Worm (Caenorhabditis elegans): ENCODE measurements around the gene odr-7.

odr-7 gene

ce11 chrX:12463504-12463903 is 2.0 kb upstream of the odr-7 start, which contains the start of gene T18D3.5:
TSS of gene T18D3.5 (plus strand) at chrX:12463804.
- TF ChIP-seq nhr-11 (tag; optimal IDR thresholded peaks at IDR 0.05): no peak
- TF ChIP-seq nhr-12 (tag; optimal IDR thresholded peaks at IDR 0.05): no peak

- TF ChIP-seq lsy-12 (tag; optimal IDR thresholded peaks at IDR 0.05) (peak; percentile 49), sea-2 (GFP tag; optimal IDR thresholded peaks at IDR 0.05) (no peak), fkh-10 (GFP tag; optimal IDR thresholded peaks at IDR 0.05) (no peak), nhr-11 (tag; optimal IDR thresholded peaks at IDR 0.05) (no peak), nhr-76 (tag; optimal IDR thresholded peaks at IDR 0.05) (no peak), egl-27 (tag; optimal IDR thresholded peaks at IDR 0.05) (peak; percentile 2), nhr-25 (tag; optimal IDR thresholded peaks at IDR 0.05) (peak; percentile 80), ceh-16 (tag; optimal IDR thresholded peaks at IDR 0.05) (no peak), R02D3.7 (tag; optimal IDR thresholded peaks at IDR 0.05) (peak; percentile 36), skn-1 (tag; optimal IDR thresholded peaks at IDR 0.05) (no peak), mdl-1 (tag; optimal IDR thresholded peaks at IDR 0.05) (no peak), ceh-82 (tag; optimal IDR thresholded peaks at IDR 0.05) (no peak), elt-3 (tag; optimal IDR thresholded peaks at IDR 0.05) (peak in 1 of 3 experiments; percentile 61), ceh-28 (tag; optimal IDR thresholded peaks at IDR 0.05) (no peak), snpc-4 (tag; optimal IDR thresholded peaks at IDR 0.05) (no peak), nhr-67 (tag; optimal IDR thresholded peaks at IDR 0.05) (no peak), hmg-11 (tag; optimal IDR thresholded peaks at IDR 0.05) (no peak), nfya-1 (tag; optimal IDR thresholded peaks at IDR 0.05; ENCODE audit: insufficient read depth) (peak; percentile 38), aly-2 (tag; optimal IDR thresholded peaks at IDR 0.05) (no peak), unc-62 (GFP tag; optimal IDR thresholded peaks at IDR 0.05) (no peak), egl-5 (tag; optimal IDR thresholded peaks at IDR 0.05) (peak; percentile 23), nhr-28 (tag; optimal IDR thresholded peaks at IDR 0.05) (peak; percentile 33), elt-2 (tag; optimal IDR thresholded peaks at IDR 0.05) (peak; percentile 52), nhr-77 (tag; optimal IDR thresholded peaks at IDR 0.05) (no peak), pqm-1 (tag; optimal IDR thresholded peaks at IDR 0.05) (peak; percentile 66), unc-39 (tag; optimal IDR thresholded peaks at IDR 0.05) (no peak), ZK546.5 (tag; optimal IDR thresholded peaks at IDR 0.05) (no peak), ama-1 (optimal IDR thresholded peaks at IDR 0.05) (no peak), nhr-43 (tag; optimal IDR thresholded peaks at IDR 0.05; ENCODE audit: poor library complexity, severe bottlenecking) (peak; percentile 38), nhr-237 (tag; optimal IDR thresholded peaks at IDR 0.05) (no peak), fos-1 (tag; optimal IDR thresholded peaks at IDR 0.05) (no peak), jun-1 (tag; optimal IDR thresholded peaks at IDR 0.05) (no peak), ceh-9 (tag; optimal IDR thresholded peaks at IDR 0.05) (no peak), nhr-12 (tag; optimal IDR thresholded peaks at IDR 0.05) (no peak), pha-4 (tag; optimal IDR thresholded peaks at IDR 0.05) (peak; percentile 77), mml-1 (tag; optimal IDR thresholded peaks at IDR 0.05) (no peak), nhr-23 (tag; optimal IDR thresholded peaks at IDR 0.05) (peak; percentile 80), fkh-2 (tag; optimal IDR thresholded peaks at IDR 0.05) (no peak), tbx-2 (tag; optimal IDR thresholded peaks at IDR 0.05) (no peak), lin-39 (tag; optimal IDR thresholded peaks at IDR 0.05) (no peak), elt-1 (tag; optimal IDR thresholded peaks at IDR 0.05) (no peak)
Observed at ce11 chrX:12458021-12458420, 3.4 kb downstream of the odr-7 start.

- TF ChIP-seq mdl-1 (tag; optimal IDR thresholded peaks at IDR 0.05) (no peak), ZK546.5 (tag; optimal IDR thresholded peaks at IDR 0.05) (no peak), nfya-1 (tag; optimal IDR thresholded peaks at IDR 0.05; ENCODE audit: insufficient read depth) (peak; percentile 51), ceh-28 (tag; optimal IDR thresholded peaks at IDR 0.05) (peak; percentile 9), nhr-25 (tag; optimal IDR thresholded peaks at IDR 0.05) (peak; percentile 67), ceh-16 (tag; optimal IDR thresholded peaks at IDR 0.05) (no peak), eor-1 (tag; optimal IDR thresholded peaks at IDR 0.05) (no peak), mml-1 (tag; optimal IDR thresholded peaks at IDR 0.05) (no peak), pqm-1 (tag; optimal IDR thresholded peaks at IDR 0.05) (peak; percentile 39), hmg-11 (tag; optimal IDR thresholded peaks at IDR 0.05) (peak; percentile 53), ceh-82 (tag; optimal IDR thresholded peaks at IDR 0.05) (no peak), nhr-12 (tag; optimal IDR thresholded peaks at IDR 0.05) (no peak), nhr-28 (tag; optimal IDR thresholded peaks at IDR 0.05) (no peak), elt-2 (tag; optimal IDR thresholded peaks at IDR 0.05) (peak; percentile 33), nhr-23 (tag; optimal IDR thresholded peaks at IDR 0.05) (peak; percentile 83), lin-15B (tag; optimal IDR thresholded peaks at IDR 0.05) (peak; percentile 60), nhr-76 (tag; optimal IDR thresholded peaks at IDR 0.05) (no peak), egl-5 (tag; optimal IDR thresholded peaks at IDR 0.05) (peak; percentile 8), zag-1 (tag; optimal IDR thresholded peaks at IDR 0.05) (no peak), egl-27 (tag; optimal IDR thresholded peaks at IDR 0.05) (no peak), skn-1 (tag; optimal IDR thresholded peaks at IDR 0.05) (no peak), pha-4 (tag; optimal IDR thresholded peaks at IDR 0.05) (peak; percentile 85), lin-39 (tag; optimal IDR thresholded peaks at IDR 0.05) (peak; percentile 58), nhr-43 (tag; optimal IDR thresholded peaks at IDR 0.05; ENCODE audit: poor library complexity, severe bottlenecking) (peak; percentile 41)
Observed at ce11 chrX:12454290-12454795, 7.1 kb downstream of the odr-7 start, which contains the start of the genes T18D3.9 and T18D3.1. TSS of gene T18D3.9 (minus strand) at chrX:12454457. TSS of gene T18D3.1 (plus strand) at chrX:12454745.

Measured in whole organism, L3 larva.